Worm (Caenorhabditis elegans): ENCODE measurements around the gene sir-2.2.
A peak's percentile ranks its signal among the peaks of the same experiment; 100 is the strongest.

sir-2.2 gene

DNA sequence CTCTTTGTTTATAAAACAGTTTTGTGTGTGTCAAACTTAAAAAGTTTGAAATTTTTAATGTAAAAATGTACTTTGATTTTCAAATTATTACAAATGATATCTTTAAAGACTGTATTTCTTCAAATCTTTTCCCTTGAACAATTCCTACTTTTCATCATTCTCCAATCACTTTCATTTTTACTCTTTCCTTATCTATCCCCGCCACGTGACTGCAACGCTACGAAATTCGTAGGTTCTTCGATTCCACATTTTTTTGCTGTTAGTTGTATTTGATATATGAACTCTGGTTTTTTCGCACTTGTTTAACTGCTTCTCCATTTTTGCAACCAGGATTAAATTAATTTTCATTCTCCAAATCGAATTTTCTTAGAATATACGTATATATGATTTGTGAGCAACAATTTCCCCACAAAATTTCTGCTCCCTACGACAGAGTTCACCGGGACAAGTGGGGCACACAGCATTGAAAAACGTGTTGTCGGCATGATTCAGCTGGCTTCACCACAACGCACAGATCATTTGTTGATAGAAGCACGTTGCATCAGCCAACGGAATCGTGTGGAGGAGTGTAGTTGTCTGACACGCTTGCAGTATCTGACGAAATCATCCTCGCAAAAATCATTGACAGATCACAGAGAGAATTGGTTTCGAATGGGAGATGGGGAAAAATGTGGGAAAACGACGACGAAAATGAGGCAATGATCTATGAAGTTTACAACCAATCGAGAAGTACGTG, 27.0 kb downstream of the sir-2.2 start:
- TF ChIP-seq dao-5 (tag; optimal IDR thresholded peaks at IDR 0.05) (no peak), him-1 (tag; optimal IDR thresholded peaks at IDR 0.05) (no peak), W03F9.2 (tag; optimal IDR thresholded peaks at IDR 0.05) (no peak)

ce11 chrX:13356469-13356868, 28.6 kb downstream of the sir-2.2 start:
- no peak for TF ChIP-seq him-1 (tag; optimal IDR thresholded peaks at IDR 0.05)
- TF ChIP-seq dao-5 (tag; optimal IDR thresholded peaks at IDR 0.05): no peak
- peak; percentile 1 for TF ChIP-seq W03F9.2 (tag; optimal IDR thresholded peaks at IDR 0.05)

DNA sequence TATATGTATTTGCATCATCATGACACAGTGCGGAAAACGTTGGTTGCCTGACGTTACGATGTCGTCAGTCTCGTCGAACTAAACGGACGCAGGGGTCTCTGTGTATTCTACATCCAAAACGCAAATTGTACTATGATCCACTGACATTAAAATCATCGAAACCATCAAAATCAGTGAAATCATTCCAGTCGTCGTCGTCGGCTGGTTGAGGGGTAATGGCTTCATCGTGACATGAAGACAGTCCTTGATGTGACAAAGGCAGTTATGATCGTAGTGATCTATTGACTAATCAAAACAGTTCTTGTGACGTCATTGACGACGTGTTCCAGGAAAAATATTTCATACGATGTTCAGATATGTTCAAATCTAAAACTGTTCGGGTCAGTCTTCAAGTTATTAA, 29.8 kb downstream of the sir-2.2 start:
- TF ChIP-seq dao-5 (tag; optimal IDR thresholded peaks at IDR 0.05) (no peak), W03F9.2 (tag; optimal IDR thresholded peaks at IDR 0.05) (no peak), him-1 (tag; optimal IDR thresholded peaks at IDR 0.05) (no peak)

DNA sequence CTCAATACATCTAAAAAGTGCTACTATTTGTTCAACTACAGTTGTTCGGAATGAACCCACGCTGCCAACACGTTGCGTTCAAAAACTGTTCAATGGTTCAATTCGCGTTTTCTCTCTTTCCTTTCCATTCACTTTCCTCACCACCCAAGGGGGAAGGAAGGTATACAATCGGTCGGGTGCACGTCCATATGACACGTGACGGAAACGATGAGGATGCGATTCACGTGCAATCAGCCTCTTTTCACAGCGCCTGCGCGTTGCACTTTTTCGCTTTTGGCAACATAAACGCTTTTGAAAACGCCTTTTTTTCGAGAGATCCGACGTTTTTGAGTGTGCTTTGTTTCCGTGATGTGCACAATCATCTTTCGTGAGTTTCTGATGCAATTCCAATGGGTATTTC, 30.7 kb downstream of the sir-2.2 start:
- TF ChIP-seq him-1 (tag; optimal IDR thresholded peaks at IDR 0.05) (no peak), W03F9.2 (tag; optimal IDR thresholded peaks at IDR 0.05) (no peak), dao-5 (tag; optimal IDR thresholded peaks at IDR 0.05) (no peak)

ce11 chrX:13359800-13360199, 31.9 kb downstream of the sir-2.2 start:
- no peak for TF ChIP-seq him-1 (tag; optimal IDR thresholded peaks at IDR 0.05)
- no peak for TF ChIP-seq W03F9.2 (tag; optimal IDR thresholded peaks at IDR 0.05)
- TF ChIP-seq dao-5 (tag; optimal IDR thresholded peaks at IDR 0.05): no peak

ce11 chrX:13360632-13361031, 32.8 kb downstream of the sir-2.2 start:
- TF ChIP-seq W03F9.2 (tag; optimal IDR thresholded peaks at IDR 0.05): no peak
- no peak for TF ChIP-seq him-1 (tag; optimal IDR thresholded peaks at IDR 0.05)
- TF ChIP-seq dao-5 (tag; optimal IDR thresholded peaks at IDR 0.05): no peak

DNA sequence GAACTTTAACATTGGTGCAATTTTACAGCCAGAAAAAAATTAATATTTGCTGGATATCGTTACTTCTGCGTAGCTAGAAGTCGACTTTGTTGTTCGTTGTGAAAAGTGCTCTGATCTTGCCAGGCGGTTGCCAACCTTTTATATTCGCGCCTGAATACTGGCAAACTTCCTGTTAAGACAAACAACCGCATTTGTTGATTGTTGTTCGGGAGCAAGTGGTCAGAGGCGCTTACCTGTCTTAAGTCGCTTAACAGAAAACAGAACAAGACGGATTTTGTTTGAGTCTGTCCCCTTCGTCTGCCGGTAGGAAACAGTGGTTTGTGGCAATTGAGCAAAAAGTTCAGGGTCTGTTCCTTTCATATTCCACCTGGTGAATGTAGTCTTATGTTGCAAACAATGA, 34.6 kb downstream of the sir-2.2 start, which contains the start of gene C49F8.15:
C49F8.15 (minus strand) TSS at position 101 of the 400 bp plus-strand sequence.
- TF ChIP-seq W03F9.2 (tag; optimal IDR thresholded peaks at IDR 0.05): no peak
- no peak for TF ChIP-seq dao-5 (tag; optimal IDR thresholded peaks at IDR 0.05)
- no peak for TF ChIP-seq him-1 (tag; optimal IDR thresholded peaks at IDR 0.05)

DNA sequence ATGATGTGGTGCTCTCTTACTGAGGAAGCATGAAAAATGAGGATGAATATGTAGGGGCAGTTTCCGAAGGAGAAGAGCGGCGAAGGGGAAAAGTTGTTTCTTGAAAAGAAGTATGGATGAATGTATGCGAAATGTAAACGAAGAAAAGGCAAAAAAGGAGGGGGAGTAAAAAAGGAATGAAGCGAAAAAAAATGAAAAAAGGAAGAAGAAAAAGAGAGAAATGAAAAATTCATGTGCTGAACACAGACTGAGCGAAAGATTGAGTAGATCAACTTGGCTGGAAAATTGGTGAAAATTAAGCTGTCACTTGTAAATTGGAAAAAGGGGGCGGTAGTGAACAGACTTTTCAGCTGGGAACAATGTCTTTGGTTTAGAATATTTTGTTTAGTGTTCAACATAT, 37.0 kb downstream of the sir-2.2 start, which contains the start of gene C49F8.1:
C49F8.1 (minus strand) TSS at position 101 of the 400 bp plus-strand sequence.
- TF ChIP-seq him-1 (tag; optimal IDR thresholded peaks at IDR 0.05) (no peak), W03F9.2 (tag; optimal IDR thresholded peaks at IDR 0.05) (no peak)

- TF ChIP-seq W03F9.2 (tag; optimal IDR thresholded peaks at IDR 0.05) (no peak), dao-5 (tag; optimal IDR thresholded peaks at IDR 0.05) (no peak), him-1 (tag; optimal IDR thresholded peaks at IDR 0.05) (no peak)
These were observed 39.1 kb downstream of the sir-2.2 start for ce11 chrX:13366955-13367354.

DNA sequence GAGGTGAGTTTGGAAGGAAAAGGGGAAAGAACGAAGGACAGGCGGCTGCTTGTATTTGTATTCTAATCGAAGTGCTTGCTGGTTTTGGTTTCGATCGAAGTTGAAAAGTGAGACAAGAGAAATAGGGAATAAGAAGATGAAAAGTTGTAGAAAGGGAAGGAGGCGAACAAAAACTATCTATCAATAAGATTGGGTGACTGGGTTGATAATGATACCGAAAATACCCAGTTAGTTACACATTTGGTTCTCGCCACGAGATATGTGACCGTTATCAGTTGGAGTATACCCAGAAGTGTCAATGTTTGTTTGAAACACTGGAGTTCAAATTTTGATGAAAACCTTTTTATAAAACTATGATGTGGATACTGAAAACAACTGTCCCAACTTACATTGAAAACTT, 40.4 kb downstream of the sir-2.2 start:
- TF ChIP-seq W03F9.2 (tag; optimal IDR thresholded peaks at IDR 0.05) (no peak), dao-5 (tag; optimal IDR thresholded peaks at IDR 0.05) (no peak), him-1 (tag; optimal IDR thresholded peaks at IDR 0.05) (no peak)

DNA sequence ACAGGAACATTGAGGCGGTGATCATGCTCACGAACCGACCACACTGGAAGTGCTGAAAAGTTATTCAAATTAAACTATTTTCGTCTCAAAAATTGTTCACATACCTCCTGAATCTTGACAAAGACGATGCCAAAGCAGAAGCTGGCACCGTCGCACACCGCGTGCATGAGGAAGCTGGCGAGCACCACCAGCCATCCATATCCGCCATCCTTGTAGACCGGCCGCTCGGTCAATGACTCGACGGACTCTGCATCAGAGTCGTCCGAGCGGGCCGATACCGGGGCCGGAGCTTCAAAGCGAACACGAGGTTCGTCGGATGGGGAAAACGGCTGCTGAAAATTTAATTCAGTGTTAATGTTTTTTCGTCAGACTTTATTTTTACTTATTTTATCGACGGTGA, 48.3 kb downstream of the sir-2.2 start:
- no peak for TF ChIP-seq W03F9.2 (tag; optimal IDR thresholded peaks at IDR 0.05)
- no peak for TF ChIP-seq dao-5 (tag; optimal IDR thresholded peaks at IDR 0.05)
- no peak for TF ChIP-seq him-1 (tag; optimal IDR thresholded peaks at IDR 0.05)

- no peak for TF ChIP-seq W03F9.2 (tag; optimal IDR thresholded peaks at IDR 0.05)
- TF ChIP-seq dao-5 (tag; optimal IDR thresholded peaks at IDR 0.05): no peak
- no peak for TF ChIP-seq him-1 (tag; optimal IDR thresholded peaks at IDR 0.05)
These were observed 49.0 kb downstream of the sir-2.2 start, which contains the start of the genes C49F8.14 and gem-1 for ce11 chrX:13376851-13377250. Gene C49F8.14 (minus strand): TSS chrX:13376949. Gene gem-1 (minus strand): TSS chrX:13376992.

- TF ChIP-seq dao-5 (tag; optimal IDR thresholded peaks at IDR 0.05) (no peak), W03F9.2 (tag; optimal IDR thresholded peaks at IDR 0.05) (no peak), him-1 (tag; optimal IDR thresholded peaks at IDR 0.05) (no peak)
These were observed 51.2 kb downstream of the sir-2.2 start for ce11 chrX:13379072-13379471.

Measured in whole organism, L4/young adult.